Fruit fly (Drosophila melanogaster) Kc167 (cell line): Measurements from ENCODE around the gene CG3744.

Experiments
- Myc ChIP-seq: fragments of >200 bp; optimal IDR thresholded peaks from 2 replicates; lab custom pipeline; 2017; ENCODE audit warnings: missing external identifiers
- h ChIP-seq: fragments of >200 bp; optimal IDR thresholded peaks from 3 replicates; lab custom pipeline; 2018; ENCODE audit warnings: missing external identifiers
- insv ChIP-seq: fragments of >200 bp; optimal IDR thresholded peaks from 3 replicates; lab custom pipeline; 2018; ENCODE audit warnings: missing external identifiers
- psq ChIP-seq: fragments of >200 bp; optimal IDR thresholded peaks from 2 replicates; lab custom pipeline; 2017; ENCODE audit warnings: missing external identifiers
- ttk ChIP-seq: sonication (Bioruptor generic); optimal IDR thresholded peaks from 2 replicates; lab custom pipeline; 2017; ENCODE audit warnings: missing external identifiers

DNA sequence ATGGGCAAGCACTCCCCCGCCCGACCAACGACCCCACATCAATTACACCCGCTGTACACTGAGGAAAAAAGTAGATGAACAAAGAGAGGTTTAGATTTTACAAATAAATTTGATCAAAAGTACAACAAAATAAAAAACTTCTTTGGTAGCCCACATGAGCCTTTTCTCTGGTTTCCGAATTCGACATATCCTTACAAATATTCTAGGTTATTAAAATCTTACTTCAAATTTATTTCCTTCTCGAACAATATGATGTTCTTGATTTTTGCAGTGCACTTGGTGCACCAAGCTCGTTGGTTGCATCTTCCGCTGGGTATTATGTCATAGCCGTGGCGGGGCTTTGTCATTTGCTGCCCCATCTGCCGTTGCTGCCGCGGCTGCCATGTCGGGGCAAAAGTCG lies 30.2 kb upstream of the CG3744 start:
- no peak for TF ChIP-seq insv (lab: Kevin White, UChicago)
- TF ChIP-seq psq (lab: Kevin White, UChicago) = no peak
- TF ChIP-seq Myc (lab: Kevin White, UChicago) = no peak
- no peak for TF ChIP-seq ttk (lab: Kevin White, UChicago)
- no peak for TF ChIP-seq h (lab: Kevin White, UChicago)
